Worm (Caenorhabditis elegans) whole organism, early embryonic: ENCODE results near the gene nep-20.

Source experiments
- B0310.2 ChIP-seq: sonication (generic microtip); optimal IDR thresholded peaks from 2 replicates; lab custom pipeline; 2016; ENCODE audit warnings: mild to moderate bottlenecking, missing genetic modification characterization, missing compliant biosample characterization
- F13C5.2 ChIP-seq: sonication (generic microtip); optimal IDR thresholded peaks from 2 replicates; lab custom pipeline; 2017; ENCODE audit warnings: mild to moderate bottlenecking, missing genetic modification characterization, inconsistent platforms, missing compliant biosample characterization
- aly-1 ChIP-seq: sonication (generic microtip); optimal IDR thresholded peaks from 2 replicates; lab custom pipeline; 2016; ENCODE audit warnings: missing genetic modification characterization, missing compliant biosample characterization
- ama-1 ChIP-seq: fragments of 150-350 bp; optimal IDR thresholded peaks from 2 replicates; lab custom pipeline; 2014
- ceh-13 ChIP-seq: fragments of 200-800 bp; sonication (Bioruptor generic); optimal IDR thresholded peaks from 2 replicates; lab custom pipeline; 2018; ENCODE audit warnings: mild to moderate bottlenecking, missing genetic modification characterization, missing compliant biosample characterization
- ceh-36 ChIP-seq: sonication (generic microtip); optimal IDR thresholded peaks from 2 replicates; lab custom pipeline; 2016; ENCODE audit warnings: missing genetic modification characterization, inconsistent platforms, missing compliant biosample characterization
- ets-7 ChIP-seq: sonication (generic microtip); optimal IDR thresholded peaks from 2 replicates; lab custom pipeline; 2016; ENCODE audit warnings: missing genotype, missing genetic modification characterization, missing compliant biosample characterization
- flt-1 ChIP-seq: fragments of 200-800 bp; sonication (Bioruptor generic); IDR thresholded peaks from 2 replicates; pipeline ENCODE4 v1.3.6; 2022; ENCODE audit warnings: missing genetic modification characterization, missing compliant biosample characterization
- hmbx-1 ChIP-seq: sonication (generic microtip); optimal IDR thresholded peaks from 2 replicates; lab custom pipeline; 2016; ENCODE audit warnings: mild to moderate bottlenecking, missing genetic modification characterization, missing compliant biosample characterization
- hmg-4 ChIP-seq: fragments of 200-800 bp; sonication (Bioruptor generic); optimal IDR thresholded peaks from 2 replicates; lab custom pipeline; 2018; ENCODE audit warnings: mild to moderate bottlenecking, missing genetic modification characterization, missing compliant biosample characterization
- hnd-1 ChIP-seq: sonication (generic microtip); optimal IDR thresholded peaks from 2 replicates; lab custom pipeline; 2016; ENCODE audit warnings: missing genetic modification characterization, missing compliant biosample characterization
- pes-1 ChIP-seq: fragments of 200-800 bp; sonication (Bioruptor generic); IDR thresholded peaks from 2 replicates; pipeline ENCODE4 v1.3.6; 2022; ENCODE audit warnings: missing genetic modification reagents, missing genetic modification characterization, missing compliant biosample characterization
- scrt-1 ChIP-seq: fragments of 200-800 bp; sonication (Bioruptor generic); IDR thresholded peaks from 2 replicates; pipeline ENCODE4 v1.3.6; 2022; ENCODE audit warnings: missing genetic modification characterization, missing compliant biosample characterization
- sea-1 ChIP-seq: fragments of 200-800 bp; sonication (Bioruptor generic); conservative IDR thresholded peaks from 2 replicates; pipeline ENCODE4 v1.3.6; 2022; ENCODE audit warnings: missing genetic modification characterization, missing compliant biosample characterization
- tbx-11 ChIP-seq: fragments of 200-800 bp; sonication (Bioruptor generic); IDR thresholded peaks from 2 replicates; pipeline ENCODE4 v1.3.6; 2022; ENCODE audit warnings: missing genetic modification characterization, missing compliant biosample characterization
- tbx-37 ChIP-seq: fragments of 200-800 bp; sonication (Bioruptor generic); conservative IDR thresholded peaks from 2 replicates; pipeline ENCODE4 v1.3.6; 2022; ENCODE audit warnings: missing genetic modification reagents, missing genetic modification characterization, missing compliant biosample characterization
- tra-4 ChIP-seq: sonication (generic microtip); optimal IDR thresholded peaks from 2 replicates; lab custom pipeline; 2017; ENCODE audit warnings: missing genetic modification characterization, missing compliant biosample characterization

nep-20 gene

ce11 chrII:3381510-3381909 is 13.9 kb downstream of the nep-20 start, which contains the start of gene T06D4.1:
Gene T06D4.1 (plus strand): TSS chrII:3381830.
- TF ChIP-seq flt-1 = no peak
- no peak for TF ChIP-seq B0310.2 (tag; lab: Kevin White, UChicago)
- no peak for TF ChIP-seq tra-4 (tag; lab: Kevin White, UChicago)
- no peak for TF ChIP-seq hmbx-1 (tag; lab: Kevin White, UChicago)
- TF ChIP-seq ets-7 = no peak
- no peak for TF ChIP-seq ama-1 (lab: Kevin White, UChicago)
- TF ChIP-seq pes-1 = no peak
- TF ChIP-seq F13C5.2 (tag; lab: Kevin White, UChicago) = no peak
- TF ChIP-seq aly-1 = no peak
- TF ChIP-seq tbx-37 (GFP tag; lab: Robert Waterston, UW) = no peak
- no peak for TF ChIP-seq scrt-1 (GFP tag; lab: Robert Waterston, UW)

ce11 chrII:3378275-3378674 is 17.1 kb downstream of the nep-20 start, which contains the start of gene Y49F6C.2:
Gene Y49F6C.2 (plus strand): TSS chrII:3378575.
- TF ChIP-seq hmbx-1 (tag; lab: Kevin White, UChicago) = no peak
- TF ChIP-seq B0310.2 (tag; lab: Kevin White, UChicago) = no peak
- TF ChIP-seq ets-7 = no peak
- no peak for TF ChIP-seq sea-1 (GFP tag; lab: Robert Waterston, UW)
- TF ChIP-seq F13C5.2 (tag; lab: Kevin White, UChicago) = no peak
- TF ChIP-seq tra-4 (tag; lab: Kevin White, UChicago) = no peak
- TF ChIP-seq pes-1 = no peak
- TF ChIP-seq aly-1 = no peak
- no peak for TF ChIP-seq flt-1

ce11 chrII:3376789-3377188 is 18.6 kb downstream of the nep-20 start, which contains the start of gene bath-9:
Gene bath-9 (plus strand): TSS chrII:3377089.
- TF ChIP-seq hmg-4 (GFP tag; lab: Kevin White, UChicago) = no peak
- TF ChIP-seq ceh-36 (tag; lab: Kevin White, UChicago) = no peak
- TF ChIP-seq flt-1 = no peak
- TF ChIP-seq aly-1 = no peak
- no peak for TF ChIP-seq hmbx-1 (tag; lab: Kevin White, UChicago)
- no peak for TF ChIP-seq tra-4 (tag; lab: Kevin White, UChicago)
- TF ChIP-seq ama-1 (lab: Kevin White, UChicago) = no peak
- no peak for TF ChIP-seq pes-1
- TF ChIP-seq scrt-1 (GFP tag; lab: Robert Waterston, UW) = no peak
- no peak for TF ChIP-seq ets-7
- TF ChIP-seq ceh-13 = no peak
- TF ChIP-seq tbx-37 (GFP tag; lab: Robert Waterston, UW) = no peak
- TF ChIP-seq B0310.2 (tag; lab: Kevin White, UChicago) = no peak
- no peak for TF ChIP-seq hnd-1
- no peak for TF ChIP-seq F13C5.2 (tag; lab: Kevin White, UChicago)
- TF ChIP-seq sea-1 (GFP tag; lab: Robert Waterston, UW) = no peak
- TF ChIP-seq tbx-11 (GFP tag; lab: Robert Waterston, UW) = no peak

- no peak for TF ChIP-seq hmbx-1 (tag; lab: Kevin White, UChicago)
- TF ChIP-seq tbx-11 (GFP tag; lab: Robert Waterston, UW) = no peak
- TF ChIP-seq tbx-37 (GFP tag; lab: Robert Waterston, UW) = no peak
- TF ChIP-seq pes-1 = no peak
These were observed 20.1 kb downstream of the nep-20 start for ce11 chrII:3375302-3375701.

- TF ChIP-seq pes-1 (no peak), tbx-11 (GFP tag; lab: Robert Waterston, UW) (no peak), sea-1 (GFP tag; lab: Robert Waterston, UW) (no peak), tra-4 (tag; lab: Kevin White, UChicago) (no peak), ceh-36 (tag; lab: Kevin White, UChicago) (no peak), flt-1 (no peak), F13C5.2 (tag; lab: Kevin White, UChicago) (no peak), hmbx-1 (tag; lab: Kevin White, UChicago) (no peak), scrt-1 (GFP tag; lab: Robert Waterston, UW) (no peak), aly-1 (no peak), hnd-1 (no peak), ceh-13 (no peak), hmg-4 (GFP tag; lab: Kevin White, UChicago) (no peak), B0310.2 (tag; lab: Kevin White, UChicago) (no peak), ets-7 (no peak), ama-1 (lab: Kevin White, UChicago) (no peak), tbx-37 (GFP tag; lab: Robert Waterston, UW) (no peak)
These were observed 20.6 kb downstream of the nep-20 start, which contains the start of gene bath-10 for ce11 chrII:3374779-3375178. Gene bath-10 (plus strand): TSS chrII:3375079.

ce11 chrII:3373875-3374274 is 21.5 kb downstream of the nep-20 start:
- no peak for TF ChIP-seq scrt-1 (GFP tag; lab: Robert Waterston, UW)
- peak; percentile 24 for TF ChIP-seq ets-7

- TF ChIP-seq F13C5.2 (tag; lab: Kevin White, UChicago) (no peak), B0310.2 (tag; lab: Kevin White, UChicago) (no peak), flt-1 (no peak), sea-1 (GFP tag; lab: Robert Waterston, UW) (no peak), tbx-37 (GFP tag; lab: Robert Waterston, UW) (no peak), ets-7 (no peak), scrt-1 (GFP tag; lab: Robert Waterston, UW) (no peak), tra-4 (tag; lab: Kevin White, UChicago) (no peak), ceh-13 (no peak), pes-1 (no peak), hmg-4 (GFP tag; lab: Kevin White, UChicago) (no peak), aly-1 (no peak)
These were observed 24.4 kb downstream of the nep-20 start, which contains the start of gene bath-23 for ce11 chrII:3371010-3371409. Gene bath-23 (plus strand): TSS chrII:3371310.

ce11 chrII:3370061-3370460 is 25.3 kb downstream of the nep-20 start, which contains the start of gene Y49F6C.8:
Gene Y49F6C.8 (minus strand): TSS chrII:3370111.
- TF ChIP-seq hnd-1 (no peak), scrt-1 (GFP tag; lab: Robert Waterston, UW) (no peak), hmg-4 (GFP tag; lab: Kevin White, UChicago) (no peak), tra-4 (tag; lab: Kevin White, UChicago) (no peak)
